Fruit fly (Drosophila melanogaster) whole organism, embryonic: Measurements from ENCODE around the gene SKIP.

Experiments used
- Antp ChIP-seq: fragments of 200-800 bp; sonication (Bioruptor generic); optimal IDR thresholded peaks from 3 replicates; lab custom pipeline; 2016; ENCODE audit warnings: missing biosample characterization, missing genetic modification characterization
- Asciz ChIP-seq: fragments of 200-800 bp; sonication (Bioruptor generic); optimal IDR thresholded peaks from 2 replicates; lab custom pipeline; 2017; ENCODE audit warnings: missing biosample characterization, mild to moderate bottlenecking, missing genetic modification characterization, missing genetic modification reagents
- CG10979 ChIP-seq: fragments of 200-800 bp; sonication (Bioruptor generic); optimal IDR thresholded peaks from 2 replicates; lab custom pipeline; 2018; ENCODE audit warnings: missing biosample characterization, mild to moderate bottlenecking, missing genetic modification characterization, moderate library complexity
- CG12391 ChIP-seq: fragments of 200-800 bp; sonication (Bioruptor generic); optimal IDR thresholded peaks from 3 replicates; lab custom pipeline; 2018; ENCODE audit warnings: missing biosample characterization, mild to moderate bottlenecking, missing genetic modification characterization, moderate library complexity
- CG13624 ChIP-seq: fragments of 200-800 bp; sonication (Bioruptor generic); optimal IDR thresholded peaks from 2 replicates; lab custom pipeline; 2016; ENCODE audit warnings: missing biosample characterization, missing genetic modification characterization
- CG17186 ChIP-seq: fragments of 200-800 bp; sonication (Bioruptor generic); optimal IDR thresholded peaks from 3 replicates; lab custom pipeline; 2017; ENCODE audit warnings: missing biosample characterization, missing genetic modification reagents, missing genetic modification characterization
- CG17328 ChIP-seq: fragments of 200-800 bp; sonication (Bioruptor generic); IDR thresholded peaks from 2 replicates; pipeline ENCODE4 v1.3.6; 2022; ENCODE audit warnings: missing biosample characterization, missing genetic modification characterization
- CG17829 ChIP-seq: fragments of 200-800 bp; optimal IDR thresholded peaks from 2 replicates; lab custom pipeline; 2019; ENCODE audit warnings: missing biosample characterization, mild to moderate bottlenecking, missing genetic modification characterization, moderate library complexity
- CG18764 ChIP-seq: fragments of 200-800 bp; sonication (Bioruptor generic); optimal IDR thresholded peaks from 3 replicates; lab custom pipeline; 2016; ENCODE audit warnings: missing biosample characterization, missing genetic modification characterization
- CG2678 ChIP-seq: fragments of 200-800 bp; sonication (Bioruptor generic); optimal IDR thresholded peaks from 3 replicates; lab custom pipeline; 2019; ENCODE audit warnings: missing biosample characterization, mild to moderate bottlenecking, missing genetic modification characterization, moderate library complexity
- CG2712 ChIP-seq: fragments of 200-800 bp; optimal IDR thresholded peaks from 3 replicates; lab custom pipeline; 2019; ENCODE audit warnings: missing biosample characterization, mild to moderate bottlenecking, missing genetic modification characterization, moderate library complexity
- CG2875 ChIP-seq: fragments of 200-800 bp; sonication (Bioruptor generic); optimal IDR thresholded peaks from 2 replicates; lab custom pipeline; 2017; ENCODE audit warnings: missing biosample characterization, mild to moderate bottlenecking, missing genetic modification characterization, missing genetic modification reagents
- CG30020 ChIP-seq: fragments of 200-800 bp; optimal IDR thresholded peaks from 2 replicates; lab custom pipeline; 2019; ENCODE audit warnings: missing biosample characterization, mild to moderate bottlenecking, missing genetic modification characterization, moderate library complexity
- CG31224 ChIP-seq: fragments of 200-800 bp; sonication (Bioruptor generic); IDR thresholded peaks from 2 replicates; pipeline ENCODE4 v1.3.6; 2022; ENCODE audit warnings: missing biosample characterization, missing genetic modification characterization
- CG31388 ChIP-seq: fragments of 200-800 bp; sonication (Bioruptor generic); optimal IDR thresholded peaks from 2 replicates; lab custom pipeline; 2016; ENCODE audit warnings: missing biosample characterization, missing genetic modification characterization
- CG31441 ChIP-seq: fragments of 200-800 bp; sonication (Bioruptor generic); IDR thresholded peaks from 2 replicates; pipeline ENCODE4 v1.3.6; 2022; ENCODE audit warnings: missing biosample characterization, missing genetic modification characterization
- CG32767 ChIP-seq: fragments of 200-800 bp; sonication (Bioruptor generic); IDR thresholded peaks from 2 replicates; pipeline ENCODE4 v1.3.6; 2022; ENCODE audit warnings: missing biosample characterization, missing genetic modification characterization
- CG32772 ChIP-seq: fragments of 200-800 bp; sonication (Bioruptor generic); IDR thresholded peaks from 2 replicates; pipeline ENCODE4 v1.3.6; 2022; ENCODE audit warnings: missing biosample characterization, missing genetic modification characterization
- CG3407 ChIP-seq: fragments of 200-800 bp; sonication (Bioruptor generic); optimal IDR thresholded peaks from 2 replicates; lab custom pipeline; 2018; ENCODE audit warnings: missing biosample characterization, mild to moderate bottlenecking, missing genetic modification characterization
- CG42726 ChIP-seq: fragments of 200-800 bp; sonication (Bioruptor generic); IDR thresholded peaks from 2 replicates; pipeline ENCODE4 v1.3.6; 2022; ENCODE audit warnings: missing biosample characterization, missing genetic modification characterization; ENCODE audit not compliant: partially characterized antibody
- CG6254 ChIP-seq: fragments of 200-800 bp; sonication (Bioruptor generic); optimal IDR thresholded peaks from 3 replicates; lab custom pipeline; 2017; ENCODE audit warnings: mild to moderate bottlenecking, missing biosample characterization, missing genetic modification reagents, missing genetic modification characterization
- CG6765 ChIP-seq: fragments of 200-800 bp; sonication (Bioruptor generic); optimal IDR thresholded peaks from 3 replicates; lab custom pipeline; 2017; ENCODE audit warnings: missing biosample characterization, mild to moderate bottlenecking, missing genetic modification characterization
- CTCF ChIP-seq: fragments of 200-800 bp; sonication (Bioruptor generic); optimal IDR thresholded peaks from 2 replicates; lab custom pipeline; 2017; ENCODE audit warnings: missing biosample characterization, mild to moderate bottlenecking, missing genetic modification characterization, moderate library complexity
- D ChIP-seq, 2 experiments: fragments of 200-800 bp in 1 of 2; fragments of >200 bp in 1 of 2; sonication (Bioruptor generic) in 1 of 2; optimal IDR thresholded peaks; 2 replicates in 1 of 2; 3 replicates in 1 of 2; lab custom pipeline; 2017; ENCODE audit warnings: mild to moderate bottlenecking in 1 of 2, missing biosample characterization in 1 of 2, missing genetic modification characterization in 1 of 2, missing genetic modification reagents in 1 of 2
- Dll ChIP-seq: fragments of 200-800 bp; sonication (Bioruptor generic); IDR thresholded peaks from 4 replicates; pipeline ENCODE4 v1.3.6; 2022; ENCODE audit warnings: missing biosample characterization, missing genetic modification characterization; ENCODE audit not compliant: partially characterized antibody
- Dref ChIP-seq: fragments of 200-800 bp; sonication (Bioruptor generic); IDR thresholded peaks from 2 replicates; pipeline ENCODE4 v1.3.6; 2022; ENCODE audit warnings: missing biosample characterization, missing genetic modification characterization
- Fer3 ChIP-seq: fragments of 200-800 bp; sonication (Bioruptor generic); optimal IDR thresholded peaks from 2 replicates; lab custom pipeline; 2018; ENCODE audit warnings: missing biosample characterization, mild to moderate bottlenecking, missing genetic modification characterization, moderate library complexity
- GATAe ChIP-seq: fragments of 200-800 bp; sonication (Bioruptor generic); conservative IDR thresholded peaks from 2 replicates; pipeline ENCODE4 v1.3.6; 2022; ENCODE audit warnings: missing biosample characterization, missing genetic modification characterization
- Gsc ChIP-seq: fragments of 200-800 bp; sonication (Bioruptor generic); IDR thresholded peaks from 2 replicates; pipeline ENCODE4 v1.3.6; 2022; ENCODE audit warnings: missing biosample characterization, missing genetic modification characterization
- Hmx ChIP-seq: fragments of 200-800 bp; sonication (Bioruptor generic); optimal IDR thresholded peaks from 2 replicates; lab custom pipeline; 2016; ENCODE audit warnings: missing biosample characterization, missing genetic modification characterization
- Mad ChIP-seq: fragments of 200-800 bp; sonication (Bioruptor generic); optimal IDR thresholded peaks from 2 replicates; lab custom pipeline; 2016; ENCODE audit warnings: missing biosample characterization, missing genetic modification characterization
- Med ChIP-seq: fragments of 200-800 bp; sonication (Bioruptor generic); peaks from one replicate; lab custom pipeline; 2016; ENCODE audit warnings: missing biosample characterization, missing genetic modification characterization, mild to moderate bottlenecking, inconsistent platforms, moderate library complexity
- Sry-δ ChIP-seq: fragments of 200-800 bp; sonication (Bioruptor generic); optimal IDR thresholded peaks from 2 replicates; lab custom pipeline; 2016; ENCODE audit warnings: missing biosample characterization, missing genetic modification characterization
- Usf ChIP-seq: fragments of 200-800 bp; sonication (Bioruptor generic); optimal IDR thresholded peaks from 2 replicates; lab custom pipeline; 2017; ENCODE audit warnings: missing genotype, missing biosample characterization, missing genetic modification characterization
- cato ChIP-seq: fragments of 200-800 bp; sonication (Bioruptor generic); optimal IDR thresholded peaks from 2 replicates; lab custom pipeline; 2016; ENCODE audit warnings: missing biosample characterization, missing genetic modification characterization, borderline replicate concordance
- dmrt11E ChIP-seq: fragments of 200-800 bp; sonication (Bioruptor generic); optimal IDR thresholded peaks from 3 replicates; lab custom pipeline; 2018; ENCODE audit warnings: missing biosample characterization, mild to moderate bottlenecking, missing genetic modification characterization, moderate library complexity
- ham ChIP-seq: fragments of 200-800 bp; sonication (Bioruptor generic); IDR thresholded peaks from 2 replicates; pipeline ENCODE4 v1.3.6; 2022; ENCODE audit warnings: missing biosample characterization, missing genetic modification characterization
- hth ChIP-seq: fragments of >200 bp; optimal IDR thresholded peaks from 2 replicates; lab custom pipeline; 2017; ENCODE audit warnings: inconsistent platforms
- ind ChIP-seq: fragments of 200-800 bp; sonication (Bioruptor generic); optimal IDR thresholded peaks from 3 replicates; lab custom pipeline; 2016; ENCODE audit warnings: missing biosample characterization, missing genetic modification characterization
- lov ChIP-seq, 2 experiments: fragments of 200-800 bp in 1 of 2; fragments of >200 bp in 1 of 2; sonication (Bioruptor generic) in 1 of 2; IDR thresholded peaks in 1 of 2; optimal IDR thresholded peaks in 1 of 2; 2 replicates in 1 of 2; 3 replicates in 1 of 2; pipeline versions ENCODE4 v1.3.6 to Lab custom; 2017 to 2022; ENCODE audit warnings: missing biosample characterization in 1 of 2, missing genetic modification characterization in 1 of 2
- peb ChIP-seq: fragments of 200-800 bp; sonication (Bioruptor generic); IDR thresholded peaks from 2 replicates; pipeline ENCODE4 v1.3.6; 2022; ENCODE audit warnings: missing biosample characterization, missing genetic modification characterization
- phol ChIP-seq: fragments of 200-800 bp; sonication (Bioruptor generic); optimal IDR thresholded peaks from 3 replicates; lab custom pipeline; 2018; ENCODE audit warnings: missing biosample characterization, mild to moderate bottlenecking, missing genetic modification characterization, moderate library complexity
- pum ChIP-seq: fragments of 200-800 bp; sonication (Bioruptor generic); optimal IDR thresholded peaks from 2 replicates; lab custom pipeline; 2016; ENCODE audit warnings: missing biosample characterization, missing genetic modification characterization
- rib ChIP-seq: fragments of 200-800 bp; sonication (Bioruptor generic); IDR thresholded peaks from 2 replicates; pipeline ENCODE4 v1.3.6; 2022; ENCODE audit warnings: missing biosample characterization, missing genetic modification characterization
- schlank ChIP-seq: fragments of 200-800 bp; sonication (Bioruptor generic); optimal IDR thresholded peaks from 2 replicates; lab custom pipeline; 2018; ENCODE audit warnings: missing biosample characterization, mild to moderate bottlenecking, missing genetic modification characterization
- sob ChIP-seq: fragments of 200-800 bp; sonication (Bioruptor generic); IDR thresholded peaks from 2 replicates; pipeline ENCODE4 v1.3.6; 2022; ENCODE audit warnings: missing biosample characterization, missing genetic modification characterization
- tin ChIP-seq: fragments of 200-800 bp; sonication (Bioruptor generic); optimal IDR thresholded peaks from 3 replicates; lab custom pipeline; 2016; ENCODE audit warnings: missing biosample characterization, missing genetic modification characterization
- tup ChIP-seq: fragments of 200-800 bp; sonication (Bioruptor generic); optimal IDR thresholded peaks from 2 replicates; lab custom pipeline; 2016; ENCODE audit warnings: missing biosample characterization, mild to moderate bottlenecking, missing genetic modification characterization, moderate library complexity

SKIP gene

dm6 chr3R:22299309-22299708, 165.7 kb downstream of the SKIP start:
- TF ChIP-seq ham (peak; percentile 30; the same call in 1 of the 2 replicates), GATAe (peak; percentile 68)

DNA sequence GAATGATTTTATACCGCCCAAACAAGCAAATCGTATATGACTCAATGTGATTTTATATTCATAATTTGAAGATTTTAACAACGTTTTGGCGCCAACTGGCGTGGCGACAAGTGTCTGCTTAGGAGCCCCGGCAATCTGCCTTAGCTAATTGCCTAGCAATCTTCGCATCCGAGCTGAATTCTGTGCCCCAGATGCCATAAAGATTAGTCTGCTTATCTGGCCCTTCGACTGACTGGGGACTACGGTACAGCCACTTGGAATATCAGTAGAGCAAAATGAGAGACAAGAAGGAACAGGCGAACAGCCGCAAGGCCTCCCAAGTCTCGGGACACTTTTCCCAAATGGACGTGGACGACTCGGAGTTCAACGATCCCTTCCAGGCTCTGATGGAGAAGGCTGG, 166.4 kb downstream of the SKIP start:
- no peak for TF ChIP-seq tin (GFP tag; lab: Kevin White, UChicago)
- no peak for TF ChIP-seq CG6254
- peak; percentile 8 for TF ChIP-seq CG2678 (tag; lab: Kevin White, UChicago)
- no peak for TF ChIP-seq CG2875
- no peak for TF ChIP-seq pum (GFP tag; lab: Kevin White, UChicago)
- TF ChIP-seq Mad (GFP tag; lab: Kevin White, UChicago) = no peak
- no peak for TF ChIP-seq Usf (GFP tag; lab: Kevin White, UChicago)
- no peak for TF ChIP-seq cato
- no peak for TF ChIP-seq CG31388 (GFP tag; lab: Kevin White, UChicago)
- TF ChIP-seq Gsc (GFP tag; lab: Robert Waterston, UW) = no peak
- TF ChIP-seq Asciz (GFP tag; lab: Kevin White, UChicago) = no peak
- no peak for TF ChIP-seq peb
- no peak for TF ChIP-seq ind
- TF ChIP-seq rib = no peak
- TF ChIP-seq CG32767 (GFP tag; lab: Robert Waterston, UW) = no peak
- no peak for TF ChIP-seq CG18764
- no peak for TF ChIP-seq Hmx (GFP tag; lab: Kevin White, UChicago)
- no peak for TF ChIP-seq CG17186 (GFP tag; lab: Kevin White, UChicago)
- TF ChIP-seq CG31224 (GFP tag; lab: Robert Waterston, UW) = peak; percentile 65
- 0 out of 2 replicates have a peak, but pooled peaks have one; percentile 13 for TF ChIP-seq sob (GFP tag; lab: Robert Waterston, UW)
- TF ChIP-seq hth (lab: Kevin White, UChicago) = no peak
- TF ChIP-seq Dref (GFP tag; lab: Robert Waterston, UW) = no peak
- no peak for TF ChIP-seq tup (GFP tag; lab: Kevin White, UChicago)
- TF ChIP-seq, all 482 proteins: peak for 3

DNA sequence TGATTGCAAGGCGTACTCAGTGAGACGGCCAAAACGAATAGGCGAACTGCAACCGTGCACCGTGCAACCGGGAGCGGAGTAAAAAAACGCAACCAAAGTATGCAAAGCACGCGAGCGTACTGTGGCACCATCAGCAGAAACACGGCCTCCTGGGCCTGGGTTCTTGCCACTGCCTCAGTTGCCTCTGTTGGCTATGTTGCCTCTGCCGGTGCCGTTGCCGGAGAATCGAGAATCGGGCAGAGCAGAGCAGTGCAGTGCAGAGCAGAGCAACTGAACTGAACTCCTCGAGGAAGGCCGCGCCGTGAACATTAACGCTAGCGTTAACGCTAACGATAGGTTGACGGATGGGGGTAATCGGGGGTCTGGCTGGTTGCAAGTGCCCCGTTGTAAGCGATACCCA, 190.4 kb downstream of the SKIP start, which contains the start of gene CG34377:
Gene CG34377 (minus strand): TSS at position 101 of the 400 bp plus-strand sequence.
- TF ChIP-seq lov (optimal IDR thresholded peaks at IDR 0.05; lab: Kevin White, UChicago) = no peak
- TF ChIP-seq lov (GFP tag; IDR thresholded peaks at IDR 0.05; lab: Robert Waterston, UW) = 0 out of 3 replicates have a peak, but pooled peaks have one; percentile 21
- no peak for TF ChIP-seq CG30020 (tag; lab: Kevin White, UChicago)
- TF ChIP-seq schlank = no peak

dm6 chr3R:22324736-22325135, 191.1 kb downstream of the SKIP start:
- TF ChIP-seq Sry-δ = no peak
- peak; percentile 42 for TF ChIP-seq phol (tag; lab: Kevin White, UChicago)
- TF ChIP-seq Dll (GFP tag; lab: Robert Waterston, UW) = no peak
- peak; percentile 6 for TF ChIP-seq CG3407 (GFP tag; lab: Kevin White, UChicago)
- peak; percentile 53 for TF ChIP-seq CG2712
- TF ChIP-seq D (optimal IDR thresholded peaks at IDR 0.05; lab: Kevin White, UChicago) = no peak
- peak; percentile 25 for TF ChIP-seq D (GFP tag; optimal IDR thresholded peaks at IDR 0.05; lab: Kevin White, UChicago)
- TF ChIP-seq ind = no peak
- TF ChIP-seq CG32772 = 0 out of 2 replicates have a peak, but pooled peaks have one; percentile 5
- TF ChIP-seq CG10979 (tag; lab: Kevin White, UChicago) = peak; percentile 56
- no peak for TF ChIP-seq Antp
- no peak for TF ChIP-seq CG13624
- peak; percentile 43 for TF ChIP-seq CG17829 (tag; lab: Kevin White, UChicago)
- peak; percentile 34; the same call in 1 of the 2 replicates for TF ChIP-seq CG31441 (GFP tag; lab: Robert Waterston, UW)
- peak; percentile 53 for TF ChIP-seq dmrt11E
- TF ChIP-seq Fer3 (tag; lab: Kevin White, UChicago) = no peak
- TF ChIP-seq Med (GFP tag; lab: Kevin White, UChicago) = no peak
- TF ChIP-seq CG17328 (GFP tag; lab: Robert Waterston, UW) = peak; percentile 40; the same call in 1 of the 2 replicates
- peak; percentile 13 for TF ChIP-seq CG12391 (tag; lab: Kevin White, UChicago)
- TF ChIP-seq CG6765 = no peak
- no peak for TF ChIP-seq CG42726
- no peak for TF ChIP-seq CTCF
